Worm (Caenorhabditis elegans) whole organism, mixed stage, embryonic: Measurements from ENCODE around the gene K10G4.3.
"Not testable (repeated sequence)": the region's sequence is repeated elsewhere in the genome, so short reads cannot be mapped to it uniquely, and the experiment has no call there.

Source experiments
- M03D4.4 ChIP-seq: sonication (generic microtip); optimal IDR thresholded peaks from 2 replicates; lab custom pipeline; 2017; ENCODE audit warnings: mild to moderate bottlenecking, missing genetic modification characterization, missing compliant biosample characterization
- blmp-1 ChIP-seq: fragments of 150-350 bp; optimal IDR thresholded peaks from 2 replicates; lab custom pipeline; 2014; ENCODE audit warnings: missing biosample characterization, missing genetic modification characterization
- ceh-39 ChIP-seq: fragments of 150-350 bp; optimal IDR thresholded peaks from 2 replicates; lab custom pipeline; 2014; ENCODE audit warnings: missing biosample characterization, missing genetic modification characterization
- ceh-43 ChIP-seq: fragments of 200-800 bp; sonication (Bioruptor generic); optimal IDR thresholded peaks from 2 replicates; lab custom pipeline; 2018; ENCODE audit warnings: mild to moderate bottlenecking, missing genetic modification characterization, moderate library complexity, missing compliant biosample characterization
- ceh-83 ChIP-seq: fragments of 200-800 bp; sonication (Bioruptor generic); optimal IDR thresholded peaks from 2 replicates; lab custom pipeline; 2018; ENCODE audit warnings: mild to moderate bottlenecking, missing genetic modification characterization, missing compliant biosample characterization
- ces-1 ChIP-seq: fragments of 150-350 bp; optimal IDR thresholded peaks from 2 replicates; lab custom pipeline; 2014; ENCODE audit warnings: missing biosample characterization, missing genetic modification reagents, missing genetic modification characterization
- cnd-1 ChIP-seq: fragments of 200-800 bp; sonication (Bioruptor generic); optimal IDR thresholded peaks from 2 replicates; lab custom pipeline; 2018; ENCODE audit warnings: mild to moderate bottlenecking, missing genetic modification characterization, missing compliant biosample characterization
- elt-3 ChIP-seq: fragments of 150-350 bp; optimal IDR thresholded peaks from 2 replicates; lab custom pipeline; 2014; ENCODE audit warnings: missing biosample characterization, missing genetic modification characterization
- flh-1 ChIP-seq: fragments of 200-800 bp; sonication (Bioruptor generic); optimal IDR thresholded peaks from 2 replicates; lab custom pipeline; 2018; ENCODE audit warnings: mild to moderate bottlenecking, missing genetic modification characterization, moderate library complexity, missing compliant biosample characterization
- ham-2 ChIP-seq: fragments of 200-800 bp; sonication (Bioruptor generic); optimal IDR thresholded peaks from 2 replicates; lab custom pipeline; 2018; ENCODE audit warnings: mild to moderate bottlenecking, missing genetic modification characterization, missing compliant biosample characterization
- hlh-1 ChIP-seq: fragments of 150-350 bp; optimal IDR thresholded peaks from 2 replicates; lab custom pipeline; 2014; ENCODE audit warnings: missing biosample characterization, missing genetic modification reagents, missing genetic modification characterization
- lin-13 ChIP-seq: fragments of 150-350 bp; optimal IDR thresholded peaks from 2 replicates; lab custom pipeline; 2014; ENCODE audit warnings: missing biosample characterization, missing genetic modification characterization
- mab-5 ChIP-seq: fragments of 150-350 bp; optimal IDR thresholded peaks from 2 replicates; lab custom pipeline; 2014; ENCODE audit warnings: missing biosample characterization, missing genetic modification characterization
- mep-1 ChIP-seq: fragments of 150-350 bp; optimal IDR thresholded peaks from 2 replicates; lab custom pipeline; 2017; ENCODE audit warnings: missing biosample characterization, missing genetic modification reagents, missing genetic modification characterization, inconsistent platforms
- mls-2 ChIP-seq: sonication (generic microtip); optimal IDR thresholded peaks from 2 replicates; lab custom pipeline; 2016; ENCODE audit warnings: mild to moderate bottlenecking, missing genetic modification characterization, moderate library complexity, missing compliant biosample characterization
- nhr-12 ChIP-seq: fragments of 150-350 bp; optimal IDR thresholded peaks from 2 replicates; lab custom pipeline; 2014; ENCODE audit warnings: missing biosample characterization, missing genetic modification characterization
- nhr-2 ChIP-seq: fragments of 150-350 bp; optimal IDR thresholded peaks from 2 replicates; lab custom pipeline; 2014; ENCODE audit warnings: missing biosample characterization, missing genetic modification characterization
- nhr-237 ChIP-seq: fragments of 150-350 bp; optimal IDR thresholded peaks from 2 replicates; lab custom pipeline; 2014; ENCODE audit warnings: missing biosample characterization, missing genetic modification characterization
- nhr-28 ChIP-seq: fragments of 150-350 bp; optimal IDR thresholded peaks from 2 replicates; lab custom pipeline; 2014; ENCODE audit warnings: missing biosample characterization, missing genetic modification characterization
- nhr-76 ChIP-seq: sonication (generic microtip); optimal IDR thresholded peaks from 2 replicates; lab custom pipeline; 2017; ENCODE audit warnings: missing biosample characterization, missing genetic modification characterization
- pha-4 ChIP-seq: fragments of 150-350 bp; optimal IDR thresholded peaks from 2 replicates; lab custom pipeline; 2018; ENCODE audit warnings: missing biosample characterization, missing genetic modification reagents, missing genetic modification characterization
- sptf-1 ChIP-seq: sonication (generic microtip); optimal IDR thresholded peaks from 2 replicates; lab custom pipeline; 2017; ENCODE audit warnings: mild to moderate bottlenecking, missing genetic modification characterization, moderate library complexity, missing compliant biosample characterization
- unc-120 ChIP-seq: sonication (generic microtip); optimal IDR thresholded peaks from 2 replicates; lab custom pipeline; 2017; ENCODE audit warnings: missing genetic modification characterization, missing compliant biosample characterization; ENCODE audit not compliant: poor library complexity, severe bottlenecking
- unc-39 ChIP-seq: fragments of 150-350 bp; optimal IDR thresholded peaks from 2 replicates; lab custom pipeline; 2014; ENCODE audit warnings: missing biosample characterization, missing genetic modification characterization
- unc-62 ChIP-seq: fragments of 150-350 bp; optimal IDR thresholded peaks from 2 replicates; lab custom pipeline; 2014; ENCODE audit warnings: missing biosample characterization, missing genetic modification reagents, missing genetic modification characterization
- zip-8 ChIP-seq: fragments of 150-350 bp; optimal IDR thresholded peaks from 2 replicates; lab custom pipeline; 2014; ENCODE audit warnings: missing biosample characterization, missing genetic modification characterization
- ztf-11 ChIP-seq: fragments of 150-350 bp; optimal IDR thresholded peaks from 2 replicates; lab custom pipeline; 2014; ENCODE audit warnings: missing biosample characterization, missing genetic modification characterization

K10G4.3 gene

ce11 chrV:17272112-17272511 is 7.4 kb upstream of the K10G4.3 start:
- TF ChIP-seq ztf-11 (tag; lab: Kevin White, UChicago) (no peak), lin-13 (no peak), nhr-76 (tag; lab: Kevin White, UChicago) (no peak), sptf-1 (tag; lab: Kevin White, UChicago) (no peak)

ce11 chrV:17261385-17261784 is 3.4 kb downstream of the K10G4.3 start:
- TF ChIP-seq ceh-39 (tag; lab: Kevin White, UChicago) = no peak

ce11 chrV:17258868-17259267 is 5.9 kb downstream of the K10G4.3 start, which contains the start of gene fbxa-85:
TSS of gene fbxa-85 (plus strand) at chrV:17259168.
- TF ChIP-seq nhr-76 (tag; lab: Kevin White, UChicago) (no peak), sptf-1 (tag; lab: Kevin White, UChicago) (no peak), unc-39 (no peak), flh-1 (GFP tag; lab: Kevin White, UChicago) (no peak), ham-2 (no peak), unc-62 (no peak), cnd-1 (tag; lab: Kevin White, UChicago) (no peak), ces-1 (GFP tag; lab: Kevin White, UChicago) (no peak), mab-5 (tag; lab: Kevin White, UChicago) (no peak), zip-8 (tag; lab: Kevin White, UChicago) (no peak), M03D4.4 (tag; lab: Kevin White, UChicago) (no peak)

ce11 chrV:17258244-17258643 is 6.5 kb downstream of the K10G4.3 start:
- TF ChIP-seq zip-8 (tag; lab: Kevin White, UChicago) (no peak), flh-1 (GFP tag; lab: Kevin White, UChicago) (no peak), unc-120 (tag; lab: Kevin White, UChicago) (no peak), ceh-39 (tag; lab: Kevin White, UChicago) (no peak), pha-4 (tag; lab: Kevin White, UChicago) (no peak), nhr-237 (tag; lab: Kevin White, UChicago) (no peak), ceh-83 (no peak), blmp-1 (tag; lab: Kevin White, UChicago) (no peak), unc-62 (no peak), nhr-2 (tag; lab: Kevin White, UChicago) (no peak), unc-39 (no peak), mls-2 (no peak), ham-2 (no peak), nhr-28 (tag; lab: Kevin White, UChicago) (no peak), ces-1 (GFP tag; lab: Kevin White, UChicago) (no peak), hlh-1 (tag; lab: Kevin White, UChicago) (no peak), mab-5 (tag; lab: Kevin White, UChicago) (no peak)

ce11 chrV:17257637-17258036 is 7.1 kb downstream of the K10G4.3 start:
- no peak for TF ChIP-seq cnd-1 (tag; lab: Kevin White, UChicago)
- TF ChIP-seq mab-5 (tag; lab: Kevin White, UChicago) = no peak
- no peak for TF ChIP-seq nhr-76 (tag; lab: Kevin White, UChicago)
- no peak for TF ChIP-seq unc-62
- TF ChIP-seq ham-2 = no peak
- no peak for TF ChIP-seq unc-120 (tag; lab: Kevin White, UChicago)
- no peak for TF ChIP-seq ztf-11 (tag; lab: Kevin White, UChicago)
- no peak for TF ChIP-seq nhr-2 (tag; lab: Kevin White, UChicago)
- TF ChIP-seq lin-13 = no peak
- no peak for TF ChIP-seq M03D4.4 (tag; lab: Kevin White, UChicago)
- TF ChIP-seq unc-39 = no peak

- TF ChIP-seq blmp-1 (tag; lab: Kevin White, UChicago) = no peak
- TF ChIP-seq nhr-237 (tag; lab: Kevin White, UChicago) = no peak
- TF ChIP-seq ces-1 (GFP tag; lab: Kevin White, UChicago) = no peak
- no peak for TF ChIP-seq mep-1 (tag; lab: Kevin White, UChicago)
- TF ChIP-seq nhr-2 (tag; lab: Kevin White, UChicago) = no peak
- no peak for TF ChIP-seq ztf-11 (tag; lab: Kevin White, UChicago)
- TF ChIP-seq ceh-39 (tag; lab: Kevin White, UChicago) = no peak
- no peak for TF ChIP-seq elt-3
- TF ChIP-seq mls-2 = no peak
- no peak for TF ChIP-seq ceh-83
- TF ChIP-seq flh-1 (GFP tag; lab: Kevin White, UChicago) = no peak
These were observed 9.3 kb downstream of the K10G4.3 start, which contains the start of gene srh-115 for ce11 chrV:17255454-17255853. TSS of gene srh-115 (plus strand) at chrV:17255754.

ce11 chrV:17255028-17255427 is 9.7 kb downstream of the K10G4.3 start, which contains the start of gene srh-116:
TSS of gene srh-116 (minus strand) at chrV:17255128.
- not testable (repeated sequence) for TF ChIP-seq ceh-83; ceh-43 (GFP tag; lab: Kevin White, UChicago); nhr-12 (tag; lab: Kevin White, UChicago)
